Worm (Caenorhabditis elegans) whole organism, L4 larva: ENCODE measurements around the gene faah-2.

Experiments
- F49E8.2 ChIP-seq: sonication (generic microtip); optimal IDR thresholded peaks from 2 replicates; lab custom pipeline; 2016; ENCODE audit warnings: missing compliant biosample characterization, mild to moderate bottlenecking, missing genetic modification characterization, borderline replicate concordance
- aly-2 ChIP-seq: sonication (generic microtip); optimal IDR thresholded peaks from 2 replicates; lab custom pipeline; 2018; ENCODE audit warnings: missing biosample characterization, missing genetic modification characterization
- ceh-62 ChIP-seq: sonication (generic microtip); optimal IDR thresholded peaks from 2 replicates; lab custom pipeline; 2017; ENCODE audit warnings: missing biosample characterization, missing genetic modification characterization
- nhr-237 ChIP-seq: sonication (generic microtip); optimal IDR thresholded peaks from 2 replicates; lab custom pipeline; 2017; ENCODE audit warnings: missing biosample characterization, missing genetic modification characterization
- nhr-77 ChIP-seq: fragments of 150-350 bp; optimal IDR thresholded peaks from 2 replicates; lab custom pipeline; 2014; ENCODE audit warnings: missing biosample characterization, missing genetic modification characterization
- zag-1 ChIP-seq: fragments of 150-350 bp; optimal IDR thresholded peaks from 2 replicates; lab custom pipeline; 2014; ENCODE audit warnings: missing biosample characterization, missing genetic modification characterization

ce11 chrIV:8115462-8115861 is 36.8 kb upstream of the faah-2 start, which contains the start of gene irld-8:
- no peak for TF ChIP-seq nhr-77 (tag; lab: Kevin White, UChicago)
- no peak for TF ChIP-seq nhr-237 (tag; lab: Kevin White, UChicago)
- TF ChIP-seq aly-2 (tag; lab: Kevin White, UChicago), result no peak
- no peak for TF ChIP-seq F49E8.2 (tag; lab: Kevin White, UChicago)
- TF ChIP-seq ceh-62 (tag; lab: Kevin White, UChicago), result no peak
- no peak for TF ChIP-seq zag-1 (tag; lab: Kevin White, UChicago)
